Fruit fly (Drosophila melanogaster) whole organism: ENCODE data around the gene krz.

Source experiments
- CG8478 ChIP-seq: fragments of >200 bp; optimal IDR thresholded peaks from 2 replicates; lab custom pipeline; 2018; ENCODE audit warnings: inconsistent platforms
- pan ChIP-seq: fragments of >200 bp; optimal IDR thresholded peaks from 2 replicates; lab custom pipeline; 2017

- no peak for TF ChIP-seq pan (lab: Kevin White, UChicago)
- no peak for TF ChIP-seq CG8478 (lab: Kevin White, UChicago)
Measured at dm6 chr3R:32038030-32038429, 13.8 kb downstream of the krz start, which contains the start of gene Pos.
